Worm (Caenorhabditis elegans) whole organism, midembryonic: ENCODE data around the gene ribo-1.

Experiments used
- T22C8.4 ChIP-seq: fragments of 200-800 bp; sonication (Bioruptor generic); IDR thresholded peaks from 2 replicates; pipeline ENCODE4 v1.3.6; 2022; ENCODE audit warnings: missing genetic modification characterization, missing compliant biosample characterization
- cog-1 ChIP-seq: sonication (generic microtip); optimal IDR thresholded peaks from 2 replicates; lab custom pipeline; 2016; ENCODE audit warnings: missing genetic modification characterization, missing compliant biosample characterization
- flt-1 ChIP-seq: fragments of 200-800 bp; sonication (Bioruptor generic); IDR thresholded peaks from 2 replicates; pipeline ENCODE4 v1.3.6; 2022; ENCODE audit warnings: missing genetic modification characterization, missing compliant biosample characterization
- klf-2 ChIP-seq: fragments of 200-800 bp; sonication (Bioruptor generic); conservative IDR thresholded peaks from 2 replicates; pipeline ENCODE4 v1.3.6; 2022; ENCODE audit warnings: missing genetic modification reagents, missing genetic modification characterization, missing compliant biosample characterization
- med-1 ChIP-seq: sonication (generic microtip); optimal IDR thresholded peaks from 2 replicates; lab custom pipeline; 2017; ENCODE audit warnings: missing genetic modification characterization, mild to moderate bottlenecking, missing compliant biosample characterization, antibody characterized with exemption, missing genetic modification reagents; ENCODE audit not compliant: insufficient read depth
- ref-1 ChIP-seq: fragments of 200-800 bp; sonication (Bioruptor generic); conservative IDR thresholded peaks from 2 replicates; pipeline ENCODE4 v1.3.6; 2022; ENCODE audit warnings: missing genetic modification reagents, missing genetic modification characterization, missing compliant biosample characterization
- tab-1 ChIP-seq: fragments of 200-800 bp; sonication (Bioruptor generic); IDR thresholded peaks from 2 replicates; pipeline ENCODE4 v1.3.6; 2022; ENCODE audit warnings: missing genetic modification characterization, missing compliant biosample characterization
- ztf-23 ChIP-seq: fragments of 200-800 bp; sonication (Bioruptor generic); IDR thresholded peaks from 2 replicates; pipeline ENCODE4 v1.3.6; 2022; ENCODE audit warnings: missing genetic modification reagents, missing genetic modification characterization, missing compliant biosample characterization
- ztf-29 ChIP-seq: fragments of 200-800 bp; sonication (Bioruptor generic); IDR thresholded peaks from 2 replicates; pipeline ENCODE4 v1.3.6; 2022; ENCODE audit warnings: missing genetic modification reagents, missing genetic modification characterization, missing compliant biosample characterization

ribo-1 gene

ce11 chrIV:6958696-6959095 is 48.2 kb downstream of the ribo-1 start:
- TF ChIP-seq klf-2 (GFP tag; lab: Robert Waterston, UW) (no peak), med-1 (no peak), cog-1 (tag; lab: Kevin White, UChicago) (no peak), T22C8.4 (no peak), ztf-29 (GFP tag; lab: Robert Waterston, UW) (no peak), flt-1 (GFP tag; lab: Robert Waterston, UW) (no peak), ref-1 (no peak), ztf-23 (GFP tag; lab: Robert Waterston, UW) (no peak), tab-1 (GFP tag; lab: Robert Waterston, UW) (no peak)

- TF ChIP-seq klf-2 (GFP tag; lab: Robert Waterston, UW) (no peak), ref-1 (no peak), ztf-23 (GFP tag; lab: Robert Waterston, UW) (no peak), ztf-29 (GFP tag; lab: Robert Waterston, UW) (no peak), tab-1 (GFP tag; lab: Robert Waterston, UW) (no peak), cog-1 (tag; lab: Kevin White, UChicago) (no peak), flt-1 (GFP tag; lab: Robert Waterston, UW) (no peak), med-1 (no peak), T22C8.4 (no peak)
These were observed 49.0 kb downstream of the ribo-1 start for ce11 chrIV:6959483-6959882.
